Fruit fly (Drosophila melanogaster) whole organism, embryonic: ENCODE measurements around the gene nolo.

Experiments
- B-H1 ChIP-seq: fragments of 200-800 bp; sonication (Bioruptor generic); IDR thresholded peaks from 3 replicates; pipeline ENCODE4 v1.3.6; 2022; ENCODE audit warnings: missing biosample characterization, missing genetic modification characterization
- B-H2 ChIP-seq: fragments of 200-800 bp; sonication (Bioruptor generic); optimal IDR thresholded peaks from 2 replicates; lab custom pipeline; 2018; ENCODE audit warnings: missing biosample characterization, mild to moderate bottlenecking, missing genetic modification characterization
- BEAF-32 ChIP-seq: fragments of 200-800 bp; sonication (Bioruptor generic); optimal IDR thresholded peaks from 3 replicates; lab custom pipeline; 2017; ENCODE audit warnings: missing biosample characterization, missing genetic modification characterization, mild to moderate bottlenecking, moderate library complexity, missing genetic modification reagents
- Blimp-1 ChIP-seq: fragments of 200-800 bp; sonication (Bioruptor generic); optimal IDR thresholded peaks from 3 replicates; lab custom pipeline; 2018; ENCODE audit warnings: missing biosample characterization, missing genetic modification characterization, mild to moderate bottlenecking, moderate library complexity, missing genetic modification reagents
- CG10543 ChIP-seq: fragments of 200-800 bp; sonication (Bioruptor generic); optimal IDR thresholded peaks from 3 replicates; lab custom pipeline; 2017; ENCODE audit warnings: missing biosample characterization, mild to moderate bottlenecking, missing genetic modification characterization, moderate library complexity
- CG11085 ChIP-seq: fragments of 200-800 bp; sonication (Bioruptor generic); IDR thresholded peaks from 2 replicates; pipeline ENCODE4 v1.3.6; 2022; ENCODE audit warnings: missing biosample characterization, missing genetic modification characterization
- CG11247 ChIP-seq: fragments of 200-800 bp; sonication (Bioruptor generic); IDR thresholded peaks from 2 replicates; pipeline ENCODE4 v1.3.6; 2022; ENCODE audit warnings: missing biosample characterization, missing genetic modification characterization
- CG11560 ChIP-seq: fragments of 200-800 bp; sonication (Bioruptor generic); IDR thresholded peaks from 3 replicates; pipeline ENCODE4 v1.3.6; 2022; ENCODE audit warnings: missing biosample characterization, missing genetic modification characterization
- CG12769 ChIP-seq: fragments of 200-800 bp; sonication (Bioruptor generic); optimal IDR thresholded peaks from 2 replicates; lab custom pipeline; 2019; ENCODE audit warnings: missing biosample characterization, mild to moderate bottlenecking, missing genetic modification characterization, moderate library complexity
- CG14014 ChIP-seq: fragments of 200-800 bp; sonication (Bioruptor generic); IDR thresholded peaks from 2 replicates; pipeline ENCODE4 v1.3.6; 2022; ENCODE audit warnings: missing biosample characterization, missing genetic modification characterization
- CG14667 ChIP-seq: fragments of 200-800 bp; sonication (Bioruptor generic); IDR thresholded peaks from 2 replicates; pipeline ENCODE4 v1.3.6; 2022; ENCODE audit warnings: missing biosample characterization, missing genetic modification characterization
- CG15269 ChIP-seq: fragments of 200-800 bp; sonication (Bioruptor generic); optimal IDR thresholded peaks from 2 replicates; lab custom pipeline; 2018; ENCODE audit warnings: missing biosample characterization, mild to moderate bottlenecking, missing genetic modification characterization, moderate library complexity
- CG17186 ChIP-seq: fragments of 200-800 bp; sonication (Bioruptor generic); optimal IDR thresholded peaks from 3 replicates; lab custom pipeline; 2017; ENCODE audit warnings: missing biosample characterization, missing genetic modification reagents, missing genetic modification characterization
- CG17361 ChIP-seq: fragments of 200-800 bp; sonication (Bioruptor generic); IDR thresholded peaks from 3 replicates; pipeline ENCODE4 v1.3.6; 2022; ENCODE audit warnings: missing biosample characterization, missing genetic modification characterization
- CG1792 ChIP-seq: fragments of 200-800 bp; sonication (Bioruptor generic); optimal IDR thresholded peaks from 2 replicates; lab custom pipeline; 2016; ENCODE audit warnings: missing biosample characterization, missing genetic modification characterization
- CG2116 ChIP-seq: fragments of 200-800 bp; sonication (Bioruptor generic); optimal IDR thresholded peaks from 3 replicates; lab custom pipeline; 2018; ENCODE audit warnings: missing biosample characterization, mild to moderate bottlenecking, missing genetic modification characterization
- CG30020 ChIP-seq: fragments of 200-800 bp; optimal IDR thresholded peaks from 2 replicates; lab custom pipeline; 2019; ENCODE audit warnings: missing biosample characterization, mild to moderate bottlenecking, missing genetic modification characterization, moderate library complexity
- CG31224 ChIP-seq: fragments of 200-800 bp; sonication (Bioruptor generic); IDR thresholded peaks from 2 replicates; pipeline ENCODE4 v1.3.6; 2022; ENCODE audit warnings: missing biosample characterization, missing genetic modification characterization
- CG6683 ChIP-seq: fragments of 200-800 bp; sonication (Bioruptor generic); optimal IDR thresholded peaks from 2 replicates; lab custom pipeline; 2017; ENCODE audit warnings: missing biosample characterization, mild to moderate bottlenecking, missing genetic modification characterization, missing genetic modification reagents
- CG6791 ChIP-seq: fragments of 200-800 bp; sonication (Bioruptor generic); IDR thresholded peaks from 3 replicates; pipeline ENCODE4 v1.3.6; 2022; ENCODE audit warnings: missing biosample characterization, missing genetic modification characterization; ENCODE audit not compliant: partially characterized antibody
- CG7271 ChIP-seq: fragments of 200-800 bp; sonication (Bioruptor generic); optimal IDR thresholded peaks from 2 replicates; lab custom pipeline; 2018; ENCODE audit warnings: missing biosample characterization, mild to moderate bottlenecking, missing genetic modification characterization, moderate library complexity
- CG8089 ChIP-seq: fragments of 200-800 bp; sonication (Bioruptor generic); optimal IDR thresholded peaks from 3 replicates; lab custom pipeline; 2016; ENCODE audit warnings: missing biosample characterization, missing genetic modification characterization
- Dfd ChIP-seq, 2 experiments: fragments of >200 bp; optimal IDR thresholded peaks; 2 replicates each; lab custom pipeline; 2017; ENCODE audit warnings: missing biosample characterization in 2 of 2, missing genetic modification characterization in 2 of 2
- Drgx ChIP-seq: fragments of 200-800 bp; sonication (Bioruptor generic); IDR thresholded peaks from 2 replicates; pipeline ENCODE4 v1.3.6; 2022; ENCODE audit warnings: missing biosample characterization, missing genetic modification characterization
- E2f1 ChIP-seq: fragments of 200-800 bp; sonication (Bioruptor generic); IDR thresholded peaks from 2 replicates; pipeline ENCODE4 v1.3.6; 2022; ENCODE audit warnings: missing biosample characterization, missing genetic modification characterization
- Eip74EF ChIP-seq, 2 experiments: fragments of 200-800 bp in 1 of 2; fragments of >200 bp in 1 of 2; sonication (Bioruptor generic) in 1 of 2; optimal IDR thresholded peaks; 2 replicates each; lab custom pipeline; 2017 to 2019; ENCODE audit warnings: missing biosample characterization in 2 of 2, missing genetic modification characterization in 2 of 2, mild to moderate bottlenecking in 1 of 2, moderate library complexity in 1 of 2
- HLH3B ChIP-seq: fragments of 200-800 bp; sonication (Bioruptor generic); IDR thresholded peaks from 2 replicates; pipeline ENCODE4 v1.3.6; 2022; ENCODE audit warnings: missing biosample characterization, missing genetic modification characterization
- Jarid2 ChIP-seq: fragments of 200-800 bp; sonication (Bioruptor generic); optimal IDR thresholded peaks from 3 replicates; lab custom pipeline; 2017; ENCODE audit warnings: mild to moderate bottlenecking, missing biosample characterization, missing genetic modification reagents, missing genetic modification characterization
- NK7.1 ChIP-seq: fragments of 200-800 bp; sonication (Bioruptor generic); optimal IDR thresholded peaks from 3 replicates; lab custom pipeline; 2016; ENCODE audit warnings: missing biosample characterization, missing genetic modification characterization
- Rx ChIP-seq: fragments of 200-800 bp; sonication (Bioruptor generic); IDR thresholded peaks from 2 replicates; pipeline ENCODE4 v1.3.6; 2022; ENCODE audit warnings: missing biosample characterization, missing genetic modification characterization
- Spps ChIP-seq: fragments of 200-800 bp; sonication (Bioruptor generic); optimal IDR thresholded peaks from 2 replicates; lab custom pipeline; 2018; ENCODE audit warnings: missing biosample characterization, mild to moderate bottlenecking, missing genetic modification characterization
- TFAM ChIP-seq: fragments of 200-800 bp; sonication (Bioruptor generic); optimal IDR thresholded peaks from 2 replicates; lab custom pipeline; 2017; ENCODE audit warnings: missing biosample characterization, missing genetic modification characterization, inconsistent platforms
- YL-1 ChIP-seq: fragments of 200-800 bp; sonication (Bioruptor generic); optimal IDR thresholded peaks from 3 replicates; lab custom pipeline; 2017; ENCODE audit warnings: missing biosample characterization, mild to moderate bottlenecking, missing genetic modification characterization
- abd-A ChIP-seq: fragments of 200-800 bp; sonication (Bioruptor generic); optimal IDR thresholded peaks from 3 replicates; lab custom pipeline; 2019; ENCODE audit warnings: missing biosample characterization, mild to moderate bottlenecking, missing genetic modification characterization, moderate library complexity
- al ChIP-seq: fragments of 200-800 bp; sonication (Bioruptor generic); IDR thresholded peaks from 2 replicates; pipeline ENCODE4 v1.3.6; 2022; ENCODE audit warnings: missing biosample characterization, missing genetic modification characterization
- chinmo ChIP-seq: fragments of 200-800 bp; sonication (Bioruptor generic); IDR thresholded peaks from 4 replicates; pipeline ENCODE4 v1.3.6; 2022; ENCODE audit warnings: missing biosample characterization, missing genetic modification characterization; ENCODE audit not compliant: partially characterized antibody
- cwo ChIP-seq: fragments of 200-800 bp; sonication (Bioruptor generic); optimal IDR thresholded peaks from 3 replicates; lab custom pipeline; 2017; ENCODE audit warnings: missing biosample characterization, missing genetic modification characterization, mild to moderate bottlenecking, moderate library complexity, missing genetic modification reagents
- dysf ChIP-seq: fragments of 200-800 bp; sonication (Bioruptor generic); IDR thresholded peaks from 3 replicates; pipeline ENCODE4 v1.3.6; 2022; ENCODE audit warnings: missing biosample characterization, missing genetic modification characterization
- fd96Cb ChIP-seq: fragments of 200-800 bp; sonication (Bioruptor generic); optimal IDR thresholded peaks from 2 replicates; lab custom pipeline; 2018; ENCODE audit warnings: missing biosample characterization, mild to moderate bottlenecking, missing genetic modification characterization, moderate library complexity
- ftz-f1 ChIP-seq: fragments of 200-800 bp; sonication (Bioruptor generic); optimal IDR thresholded peaks from 2 replicates; lab custom pipeline; 2016; ENCODE audit warnings: missing biosample characterization, missing genetic modification characterization
- gem ChIP-seq: fragments of 200-800 bp; sonication (Bioruptor generic); optimal IDR thresholded peaks from 2 replicates; lab custom pipeline; 2019; ENCODE audit warnings: missing biosample characterization, mild to moderate bottlenecking, missing genetic modification characterization, moderate library complexity
- grau ChIP-seq: fragments of 200-800 bp; optimal IDR thresholded peaks from 3 replicates; lab custom pipeline; 2019; ENCODE audit warnings: missing biosample characterization, mild to moderate bottlenecking, missing genetic modification characterization, moderate library complexity
- jumu ChIP-seq: fragments of 200-800 bp; sonication (Bioruptor generic); optimal IDR thresholded peaks from 3 replicates; lab custom pipeline; 2016; ENCODE audit warnings: missing biosample characterization, missing genetic modification characterization
- kni ChIP-seq: fragments of 200-800 bp; sonication (Bioruptor generic); optimal IDR thresholded peaks from 3 replicates; lab custom pipeline; 2017; ENCODE audit warnings: mild to moderate bottlenecking, missing biosample characterization, missing genetic modification reagents, missing genetic modification characterization
- pb ChIP-seq: fragments of 200-800 bp; sonication (Bioruptor generic); optimal IDR thresholded peaks from 3 replicates; lab custom pipeline; 2016; ENCODE audit warnings: missing biosample characterization, missing genetic modification characterization
- psq ChIP-seq: fragments of 200-800 bp; sonication (Bioruptor generic); optimal IDR thresholded peaks from 2 replicates; lab custom pipeline; 2017; ENCODE audit warnings: missing biosample characterization, missing genetic modification characterization
- pzg ChIP-seq: fragments of 200-800 bp; sonication (Bioruptor generic); optimal IDR thresholded peaks from 3 replicates; lab custom pipeline; 2018; ENCODE audit warnings: missing biosample characterization, mild to moderate bottlenecking, missing genetic modification characterization, moderate library complexity
- ssp ChIP-seq: fragments of 200-800 bp; sonication (Bioruptor generic); IDR thresholded peaks from 2 replicates; pipeline ENCODE4 v1.3.6; 2022; ENCODE audit warnings: missing biosample characterization, missing genetic modification characterization
- wor ChIP-seq: fragments of 200-800 bp; sonication (Bioruptor generic); IDR thresholded peaks from 2 replicates; pipeline ENCODE4 v1.3.6; 2022; ENCODE audit warnings: missing biosample characterization, missing genetic modification characterization
- zfh2 ChIP-seq: fragments of 200-800 bp; sonication (Bioruptor generic); optimal IDR thresholded peaks from 2 replicates; lab custom pipeline; 2016; ENCODE audit warnings: missing biosample characterization, missing genetic modification characterization

The nolo gene

dm6 chr2L:21683053-21683767 lies 696 bp upstream of the nolo start (continued):
- no peak for TF ChIP-seq Spps
- no peak for TF ChIP-seq CG8089 (GFP tag; lab: Kevin White, UChicago)
- no peak for TF ChIP-seq abd-A (tag; lab: Kevin White, UChicago)
- no peak for TF ChIP-seq pzg (GFP tag; lab: Kevin White, UChicago)
- no peak for TF ChIP-seq CG31224 (GFP tag; lab: Robert Waterston, UW)
- TF ChIP-seq CG1792 (GFP tag; lab: Kevin White, UChicago): no peak
- no peak for TF ChIP-seq YL-1
- peak; percentile 64 for TF ChIP-seq ftz-f1
- peak; percentile 38; the same call in 1 of the 3 replicates for TF ChIP-seq CG6791 (GFP tag; lab: Robert Waterston, UW)
- TF ChIP-seq zfh2: no peak
- TF ChIP-seq BEAF-32 (GFP tag; lab: Kevin White, UChicago): no peak
- TF ChIP-seq E2f1: no peak
- no peak for TF ChIP-seq CG10543 (GFP tag; lab: Kevin White, UChicago)
- TF ChIP-seq Jarid2 (GFP tag; lab: Kevin White, UChicago): no peak
- no peak for TF ChIP-seq Drgx (GFP tag; lab: Robert Waterston, UW)
- no peak for TF ChIP-seq kni
- TF ChIP-seq HLH3B (GFP tag; lab: Robert Waterston, UW): no peak
- no peak for TF ChIP-seq CG7271 (tag; lab: Kevin White, UChicago)
- TF ChIP-seq Dfd (GFP tag; optimal IDR thresholded peaks at IDR 0.05; lab: Kevin White, UChicago): no peak
- TF ChIP-seq CG6683 (GFP tag; lab: Kevin White, UChicago): no peak
- TF ChIP-seq dysf (GFP tag; lab: Robert Waterston, UW): no peak
- no peak for TF ChIP-seq CG12769 (tag; lab: Kevin White, UChicago)
- TF ChIP-seq cwo (GFP tag; lab: Kevin White, UChicago): no peak
- no peak for TF ChIP-seq ssp
- no peak for TF ChIP-seq CG11560 (tag; lab: Robert Waterston, UW)
- TF ChIP-seq CG11247: no peak
- no peak for TF ChIP-seq psq
- no peak for TF ChIP-seq wor (GFP tag; lab: Robert Waterston, UW)
- TF ChIP-seq NK7.1: no peak
- TF ChIP-seq jumu: no peak
- no peak for TF ChIP-seq CG17186 (GFP tag; lab: Kevin White, UChicago)
- no peak for TF ChIP-seq CG14667 (GFP tag; lab: Robert Waterston, UW)
- no peak for TF ChIP-seq al
- TF ChIP-seq CG17361 (GFP tag; lab: Robert Waterston, UW): 0 out of 3 replicates have a peak, but pooled peaks have one; percentile 14
- TF ChIP-seq CG30020 (tag; lab: Kevin White, UChicago): no peak
- no peak for TF ChIP-seq chinmo
- TF ChIP-seq B-H1 (GFP tag; lab: Robert Waterston, UW): no peak
- no peak for TF ChIP-seq gem
- TF ChIP-seq Rx (GFP tag; lab: Robert Waterston, UW): no peak
- no peak for TF ChIP-seq pb (GFP tag; lab: Kevin White, UChicago)
- no peak for TF ChIP-seq CG14014 (GFP tag; lab: Robert Waterston, UW)
- no peak for TF ChIP-seq TFAM
- no peak for TF ChIP-seq CG15269
- TF ChIP-seq Blimp-1 (GFP tag; lab: Kevin White, UChicago): no peak
- TF ChIP-seq CG2116: peak; percentile 47
- TF ChIP-seq Eip74EF (GFP tag; optimal IDR thresholded peaks at IDR 0.05; lab: Kevin White, UChicago): no peak
- TF ChIP-seq grau (tag; lab: Kevin White, UChicago): no peak
- no peak for TF ChIP-seq B-H2 (GFP tag; lab: Kevin White, UChicago)
- TF ChIP-seq CG11085 (GFP tag; lab: Robert Waterston, UW): no peak
- no peak for TF ChIP-seq fd96Cb
